Worm (Caenorhabditis elegans) whole organism, L4 larva: ENCODE measurements around the gene F53A9.8.

Experiments
- D1046.2 ChIP-seq: fragments of 200-800 bp; sonication (Bioruptor generic); IDR thresholded peaks from 2 replicates; pipeline ENCODE4 v1.3.6; 2022; ENCODE audit warnings: missing genetic modification characterization, missing compliant biosample characterization
- F26F4.8 ChIP-seq: fragments of 200-800 bp; sonication (Bioruptor generic); conservative IDR thresholded peaks from 2 replicates; pipeline ENCODE4 v1.3.6; 2022; ENCODE audit warnings: missing genetic modification characterization, missing compliant biosample characterization
- F49E8.2 ChIP-seq: sonication (generic microtip); optimal IDR thresholded peaks from 2 replicates; lab custom pipeline; 2016; ENCODE audit warnings: missing compliant biosample characterization, mild to moderate bottlenecking, missing genetic modification characterization, borderline replicate concordance
- T20F7.1 ChIP-seq: fragments of 200-800 bp; sonication (Bioruptor generic); optimal IDR thresholded peaks from 2 replicates; lab custom pipeline; 2018; ENCODE audit warnings: mild to moderate bottlenecking, missing genetic modification characterization, missing compliant biosample characterization
- ZK546.5 ChIP-seq, 2 experiments: sonication (generic microtip); optimal IDR thresholded peaks; 2 replicates each; lab custom pipeline; 2017; ENCODE audit warnings: missing biosample characterization in 2 of 2, missing genetic modification characterization in 2 of 2
- ama-1 ChIP-seq: fragments of 150-350 bp; optimal IDR thresholded peaks from 2 replicates; lab custom pipeline; 2014; ENCODE audit warnings: inconsistent platforms, mixed read lengths
- ceh-20 ChIP-seq: fragments of 200-800 bp; sonication (Bioruptor generic); IDR thresholded peaks from 2 replicates; pipeline ENCODE4 v1.3.6; 2022; ENCODE audit warnings: missing genetic modification reagents, missing genetic modification characterization, missing compliant biosample characterization
- ctbp-1 ChIP-seq: fragments of 200-800 bp; sonication (Bioruptor generic); IDR thresholded peaks from 2 replicates; pipeline ENCODE4 v1.3.6; 2022; ENCODE audit warnings: missing genetic modification reagents, missing genetic modification characterization, missing compliant biosample characterization
- daf-16 ChIP-seq, 3 experiments: sonication (generic microtip); optimal IDR thresholded peaks; 2 replicates each; lab custom pipeline; 2016 to 2017; ENCODE audit warnings: missing genetic modification characterization in 3 of 3, missing genetic modification reagents in 3 of 3, mild to moderate bottlenecking in 2 of 3, missing compliant biosample characterization in 2 of 3, missing biosample characterization in 1 of 3, moderate library complexity in 1 of 3
- dmd-6 ChIP-seq: fragments of 200-800 bp; sonication (Bioruptor generic); IDR thresholded peaks from 2 replicates; pipeline ENCODE4 v1.3.6; 2022; ENCODE audit warnings: missing genetic modification reagents, missing genetic modification characterization, missing compliant biosample characterization
- dmd-8 ChIP-seq: fragments of 200-800 bp; sonication (Bioruptor generic); IDR thresholded peaks from 2 replicates; pipeline ENCODE4 v1.3.6; 2022; ENCODE audit warnings: missing genetic modification characterization, missing compliant biosample characterization
- dmd-9 ChIP-seq: fragments of 200-800 bp; sonication (Bioruptor generic); IDR thresholded peaks from 2 replicates; pipeline ENCODE4 v1.3.6; 2022; ENCODE audit warnings: missing genetic modification reagents, missing genetic modification characterization, missing compliant biosample characterization
- dpl-1 ChIP-seq: fragments of 150-350 bp; optimal IDR thresholded peaks from 2 replicates; lab custom pipeline; 2014; ENCODE audit warnings: missing biosample characterization, missing genetic modification reagents, missing genetic modification characterization
- dve-1 ChIP-seq: sonication (generic microtip); optimal IDR thresholded peaks from 2 replicates; lab custom pipeline; 2017; ENCODE audit warnings: antibody characterized with exemption, mild to moderate bottlenecking, missing genetic modification characterization, missing compliant biosample characterization; ENCODE audit not compliant: insufficient read depth
- hlh-11 ChIP-seq: fragments of 200-800 bp; sonication (Bioruptor generic); optimal IDR thresholded peaks from 2 replicates; lab custom pipeline; 2018; ENCODE audit warnings: mild to moderate bottlenecking, missing genetic modification characterization, missing compliant biosample characterization
- hlh-30 ChIP-seq: sonication (generic microtip); optimal IDR thresholded peaks from 2 replicates; lab custom pipeline; 2017; ENCODE audit warnings: antibody characterized with exemption, mild to moderate bottlenecking, missing genetic modification characterization, missing compliant biosample characterization; ENCODE audit not compliant: insufficient read depth
- lin-15B ChIP-seq: fragments of 150-350 bp; sonication (generic microtip); optimal IDR thresholded peaks from 3 replicates; lab custom pipeline; 2014; ENCODE audit warnings: missing biosample characterization, missing genetic modification characterization
- lin-29 ChIP-seq: fragments of 200-800 bp; sonication (Bioruptor generic); IDR thresholded peaks from 2 replicates; pipeline ENCODE4 v1.3.6; 2022; ENCODE audit warnings: missing genetic modification reagents, missing genetic modification characterization, missing compliant biosample characterization
- lin-38 ChIP-seq: fragments of 200-800 bp; sonication (Bioruptor generic); IDR thresholded peaks from 2 replicates; pipeline ENCODE4 v1.3.6; 2022; ENCODE audit warnings: missing genetic modification reagents, missing genetic modification characterization, missing compliant biosample characterization
- lin-39 ChIP-seq: fragments of 150-350 bp; optimal IDR thresholded peaks from 2 replicates; lab custom pipeline; 2014; ENCODE audit warnings: missing biosample characterization, missing genetic modification reagents, missing genetic modification characterization
- lsy-2 ChIP-seq, 2 experiments: fragments of 150-350 bp in 1 of 2; sonication (generic microtip) in 1 of 2; optimal IDR thresholded peaks; 2 replicates each; lab custom pipeline; 2014 to 2017; ENCODE audit warnings: missing biosample characterization in 2 of 2, missing genetic modification characterization in 2 of 2
- mdl-1 ChIP-seq, 2 experiments: fragments of 150-350 bp in 1 of 2; sonication (generic microtip) in 1 of 2; optimal IDR thresholded peaks; 2 replicates each; lab custom pipeline; 2014 to 2017; ENCODE audit warnings: missing biosample characterization in 2 of 2, missing genetic modification characterization in 2 of 2
- mdt-29 ChIP-seq: fragments of 200-800 bp; sonication (Bioruptor generic); IDR thresholded peaks from 2 replicates; pipeline ENCODE4 v1.3.6; 2022; ENCODE audit warnings: missing genetic modification reagents, missing genetic modification characterization, missing compliant biosample characterization
- mep-1 ChIP-seq: fragments of 150-350 bp; sonication (generic microtip); optimal IDR thresholded peaks from 3 replicates; lab custom pipeline; 2014; ENCODE audit warnings: missing biosample characterization, missing genetic modification characterization
- mes-2 ChIP-seq: sonication (generic microtip); optimal IDR thresholded peaks from 2 replicates; lab custom pipeline; 2016; ENCODE audit warnings: missing genotype, mild to moderate bottlenecking, missing genetic modification characterization, missing compliant biosample characterization; ENCODE audit not compliant: poor library complexity, severe bottlenecking
- mxl-3 ChIP-seq: fragments of 200-800 bp; sonication (Bioruptor generic); optimal IDR thresholded peaks from 2 replicates; lab custom pipeline; 2018; ENCODE audit warnings: mild to moderate bottlenecking, missing genetic modification characterization, missing compliant biosample characterization
- nhr-102 ChIP-seq: sonication (generic microtip); optimal IDR thresholded peaks from 2 replicates; lab custom pipeline; 2016; ENCODE audit warnings: mild to moderate bottlenecking, missing genetic modification characterization, moderate library complexity, missing compliant biosample characterization
- nhr-11 ChIP-seq: fragments of 150-350 bp; optimal IDR thresholded peaks from 2 replicates; lab custom pipeline; 2014; ENCODE audit warnings: missing biosample characterization, missing genetic modification characterization
- nhr-28 ChIP-seq: fragments of 150-350 bp; optimal IDR thresholded peaks from 2 replicates; lab custom pipeline; 2014; ENCODE audit warnings: missing biosample characterization, missing genetic modification characterization
- nhr-48 ChIP-seq: sonication (generic microtip); optimal IDR thresholded peaks from 2 replicates; lab custom pipeline; 2016; ENCODE audit warnings: mild to moderate bottlenecking, missing genetic modification characterization, missing compliant biosample characterization
- nhr-77 ChIP-seq: fragments of 150-350 bp; optimal IDR thresholded peaks from 2 replicates; lab custom pipeline; 2014; ENCODE audit warnings: missing biosample characterization, missing genetic modification characterization
- pha-4 ChIP-seq, 2 experiments: fragments of 150-350 bp in 1 of 2; fragments of 200-800 bp in 1 of 2; sonication (Bioruptor generic) in 1 of 2; IDR thresholded peaks in 1 of 2; optimal IDR thresholded peaks in 1 of 2; 2 replicates each; pipeline versions ENCODE4 v1.3.6 to Lab custom; 2014 to 2022; ENCODE audit warnings: missing genetic modification characterization in 2 of 2, missing genetic modification reagents in 2 of 2, missing biosample characterization in 1 of 2, missing compliant biosample characterization in 1 of 2
- php-3 ChIP-seq: fragments of 200-800 bp; sonication (Bioruptor generic); IDR thresholded peaks from 2 replicates; pipeline ENCODE4 v1.3.6; 2022; ENCODE audit warnings: missing genetic modification reagents, missing genetic modification characterization, missing compliant biosample characterization
- pqm-1 ChIP-seq: sonication (generic microtip); optimal IDR thresholded peaks from 2 replicates; lab custom pipeline; 2017; ENCODE audit warnings: missing biosample characterization, missing genetic modification characterization
- rbr-2 ChIP-seq: sonication (generic microtip); optimal IDR thresholded peaks from 2 replicates; lab custom pipeline; 2016; ENCODE audit warnings: missing genotype, missing genetic modification characterization, missing compliant biosample characterization
- skn-1 ChIP-seq: fragments of 150-350 bp; optimal IDR thresholded peaks from 2 replicates; lab custom pipeline; 2014; ENCODE audit warnings: missing biosample characterization, missing genetic modification characterization
- spr-1 ChIP-seq: sonication (generic microtip); optimal IDR thresholded peaks from 2 replicates; lab custom pipeline; 2016; ENCODE audit warnings: mild to moderate bottlenecking, missing genetic modification characterization, missing compliant biosample characterization
- spr-3 ChIP-seq: fragments of 200-800 bp; sonication (Bioruptor generic); optimal IDR thresholded peaks from 2 replicates; lab custom pipeline; 2018; ENCODE audit warnings: mild to moderate bottlenecking, missing genetic modification characterization, missing compliant biosample characterization
- tra-1 ChIP-seq: fragments of 200-800 bp; sonication (Bioruptor generic); IDR thresholded peaks from 2 replicates; pipeline ENCODE4 v1.3.6; 2022; ENCODE audit warnings: missing genetic modification reagents, missing genetic modification characterization, missing compliant biosample characterization
- unc-130 ChIP-seq: sonication (generic microtip); optimal IDR thresholded peaks from 2 replicates; lab custom pipeline; 2016; ENCODE audit warnings: missing genetic modification reagents, missing genetic modification characterization, missing compliant biosample characterization
- unc-62 ChIP-seq, 3 experiments: fragments of 150-350 bp in 1 of 3; sonication (generic microtip); optimal IDR thresholded peaks in 2 of 3; peaks in 1 of 3; 1 replicate in 1 of 3; 2 replicates in 2 of 3; lab custom pipeline; 2014 to 2017; ENCODE audit warnings: missing biosample characterization in 3 of 3, missing genetic modification characterization in 3 of 3, missing genetic modification reagents in 3 of 3, missing genotype in 1 of 3

Gene F53A9.8

ce11 chrX:8675151-8675550 lies 43.6 kb downstream of the F53A9.8 start:
- TF ChIP-seq lin-29 (GFP tag; lab: Robert Waterston, UW) (no peak), ceh-20 (no peak), unc-62 (GFP tag; optimal IDR thresholded peaks at IDR 0.05 in 1 of 2; lab: Kevin White, UChicago) (peak in 1 of 2 experiments; percentile 93), unc-62 (tag; optimal IDR thresholded peaks at IDR 0.05; lab: Kevin White, UChicago) (no peak)

- TF ChIP-seq dmd-9 (GFP tag; lab: Robert Waterston, UW) (no peak), T20F7.1 (GFP tag; lab: Kevin White, UChicago) (peak; percentile 14), D1046.2 (no peak), mep-1 (tag; lab: Kevin White, UChicago) (peak; percentile 53), nhr-77 (tag; lab: Kevin White, UChicago) (peak; percentile 57), mes-2 (peak; percentile 12), ZK546.5 (tag; optimal IDR thresholded peaks at IDR 0.05; lab: Kevin White, UChicago) (no peak), php-3 (GFP tag; lab: Robert Waterston, UW) (peak; percentile 59), daf-16 (GFP tag; optimal IDR thresholded peaks at IDR 0.05; lab: Kevin White, UChicago) (no peak), daf-16 (tag; optimal IDR thresholded peaks at IDR 0.05; lab: Kevin White, UChicago) (peak; percentile 88), nhr-102 (tag; lab: Kevin White, UChicago) (peak; percentile 53), dmd-6 (peak; percentile 91), skn-1 (tag; lab: Kevin White, UChicago) (no peak), lsy-2 (tag; optimal IDR thresholded peaks at IDR 0.05; lab: Kevin White, UChicago) (peak in 1 of 2 experiments; percentile 12), F26F4.8 (no peak), spr-1 (no peak), mdt-29 (peak; percentile 44; the same call in 1 of the 2 replicates), unc-130 (GFP tag; lab: Kevin White, UChicago) (no peak), tra-1 (peak; percentile 77), dpl-1 (GFP tag; lab: Kevin White, UChicago) (peak; percentile 10), ctbp-1 (no peak), ceh-20 (peak; percentile 42; the same call in 1 of the 2 replicates), mdl-1 (tag; optimal IDR thresholded peaks at IDR 0.05; lab: Kevin White, UChicago) (peak in 1 of 2 experiments; percentile 78), mxl-3 (GFP tag; lab: Kevin White, UChicago) (peak; percentile 72), ama-1 (lab: Kevin White, UChicago) (no peak), nhr-48 (tag; lab: Kevin White, UChicago) (peak; percentile 68), unc-62 (GFP tag; optimal IDR thresholded peaks at IDR 0.05 in 1 of 2; lab: Kevin White, UChicago) (peak in 1 of 2 experiments; percentile 59), unc-62 (tag; optimal IDR thresholded peaks at IDR 0.05; lab: Kevin White, UChicago) (no peak), hlh-11 (tag; lab: Kevin White, UChicago) (peak; percentile 81), lin-39 (tag; lab: Kevin White, UChicago) (no peak), pqm-1 (tag; lab: Kevin White, UChicago) (peak; percentile 29), F49E8.2 (no peak), dve-1 (tag; lab: Kevin White, UChicago) (peak; percentile 93), hlh-30 (tag; lab: Kevin White, UChicago) (peak; percentile 95), nhr-28 (tag; lab: Kevin White, UChicago) (peak; percentile 65), pha-4 (GFP tag; IDR thresholded peaks at IDR 0.05; lab: Robert Waterston, UW) (no peak), pha-4 (tag; optimal IDR thresholded peaks at IDR 0.05; lab: Kevin White, UChicago) (no peak)
- TF ChIP-seq, all 104 proteins: peak for 22
Measured at ce11 chrX:8674514-8674913, 44.2 kb downstream of the F53A9.8 start.

ce11 chrX:8672760-8673159 lies 45.9 kb downstream of the F53A9.8 start, which contains the start of the genes K09E2.2 and K09E2.3:
K09E2.2 (plus strand) TSS chrX:8673060.
K09E2.3 (plus strand) TSS chrX:8673084.
- TF ChIP-seq F26F4.8 = no peak
- no peak for TF ChIP-seq lin-15B (tag; lab: Kevin White, UChicago)
- TF ChIP-seq dmd-8 (GFP tag; lab: Robert Waterston, UW) = no peak
- TF ChIP-seq spr-3 = no peak
- TF ChIP-seq lin-38 = no peak
- no peak for TF ChIP-seq pqm-1 (tag; lab: Kevin White, UChicago)
- no peak for TF ChIP-seq mdl-1 (tag; optimal IDR thresholded peaks at IDR 0.05; lab: Kevin White, UChicago)
- TF ChIP-seq hlh-11 (tag; lab: Kevin White, UChicago) = no peak
- no peak for TF ChIP-seq pha-4 (GFP tag; IDR thresholded peaks at IDR 0.05; lab: Robert Waterston, UW)
- no peak for TF ChIP-seq pha-4 (tag; optimal IDR thresholded peaks at IDR 0.05; lab: Kevin White, UChicago)
- no peak for TF ChIP-seq skn-1 (tag; lab: Kevin White, UChicago)
- no peak for TF ChIP-seq lsy-2 (tag; optimal IDR thresholded peaks at IDR 0.05; lab: Kevin White, UChicago)
- no peak for TF ChIP-seq rbr-2
- TF ChIP-seq spr-1 = no peak
- TF ChIP-seq nhr-11 (tag; lab: Kevin White, UChicago) = no peak
- TF ChIP-seq unc-130 (GFP tag; lab: Kevin White, UChicago) = no peak
